Fruit fly (Drosophila melanogaster) whole organism, embryonic: ENCODE data around the gene pyx.

Experiments
- ATbp ChIP-seq: fragments of 200-800 bp; sonication (Bioruptor generic); optimal IDR thresholded peaks from 2 replicates; lab custom pipeline; 2017; ENCODE audit warnings: missing biosample characterization, mild to moderate bottlenecking, missing genetic modification characterization, missing genetic modification reagents
- Abd-B ChIP-seq: fragments of 200-800 bp; sonication (Bioruptor generic); optimal IDR thresholded peaks from 2 replicates; lab custom pipeline; 2018; ENCODE audit warnings: missing biosample characterization, mild to moderate bottlenecking, missing genetic modification characterization, moderate library complexity
- CG10979 ChIP-seq: fragments of 200-800 bp; sonication (Bioruptor generic); optimal IDR thresholded peaks from 2 replicates; lab custom pipeline; 2018; ENCODE audit warnings: missing biosample characterization, mild to moderate bottlenecking, missing genetic modification characterization, moderate library complexity
- CG11696 ChIP-seq: fragments of 200-800 bp; sonication (Bioruptor generic); IDR thresholded peaks from 2 replicates; pipeline ENCODE4 v1.3.6; 2022; ENCODE audit warnings: missing biosample characterization, missing genetic modification characterization
- CG1233 ChIP-seq: fragments of 200-800 bp; sonication (Bioruptor generic); optimal IDR thresholded peaks from 4 replicates; lab custom pipeline; 2018; ENCODE audit warnings: missing biosample characterization, mild to moderate bottlenecking, missing genetic modification characterization
- CG16815 ChIP-seq: fragments of 200-800 bp; sonication (Bioruptor generic); optimal IDR thresholded peaks from 3 replicates; lab custom pipeline; 2017; ENCODE audit warnings: missing biosample characterization, mild to moderate bottlenecking, missing genetic modification characterization
- CG2116 ChIP-seq: fragments of 200-800 bp; sonication (Bioruptor generic); optimal IDR thresholded peaks from 3 replicates; lab custom pipeline; 2018; ENCODE audit warnings: missing biosample characterization, mild to moderate bottlenecking, missing genetic modification characterization
- CG3726 ChIP-seq: fragments of 200-800 bp; sonication (Bioruptor generic); IDR thresholded peaks from 3 replicates; pipeline ENCODE4, ENCODE4 v1.3.6; 2022; ENCODE audit warnings: missing biosample characterization, missing genetic modification characterization
- CG4617 ChIP-seq: fragments of 200-800 bp; sonication (Bioruptor generic); optimal IDR thresholded peaks from 3 replicates; lab custom pipeline; 2016; ENCODE audit warnings: missing biosample characterization, missing genetic modification characterization, borderline replicate concordance
- CG5180 ChIP-seq: fragments of 200-800 bp; sonication (Bioruptor generic); optimal IDR thresholded peaks from 3 replicates; lab custom pipeline; 2017; ENCODE audit warnings: missing biosample characterization, missing genetic modification characterization, mild to moderate bottlenecking, moderate library complexity, missing genetic modification reagents
- CG5245 ChIP-seq: fragments of 200-800 bp; sonication (Bioruptor generic); optimal IDR thresholded peaks from 3 replicates; lab custom pipeline; 2016; ENCODE audit warnings: missing biosample characterization, missing genetic modification characterization
- CG6175 ChIP-seq: fragments of 200-800 bp; sonication (Bioruptor generic); IDR thresholded peaks from 3 replicates; pipeline ENCODE4 v1.3.6; 2022; ENCODE audit warnings: missing biosample characterization, missing genetic modification characterization
- CG6689 ChIP-seq: fragments of 200-800 bp; sonication (Bioruptor generic); IDR thresholded peaks from 2 replicates; pipeline ENCODE4 v1.3.6; 2022; ENCODE audit warnings: missing biosample characterization, missing genetic modification characterization
- CG7556 ChIP-seq: fragments of 200-800 bp; sonication (Bioruptor generic); optimal IDR thresholded peaks from 2 replicates; lab custom pipeline; 2017; ENCODE audit warnings: missing biosample characterization, mild to moderate bottlenecking, missing genetic modification characterization
- Doc3 ChIP-seq: fragments of 200-800 bp; sonication (Bioruptor generic); IDR thresholded peaks from 3 replicates; pipeline ENCODE4 v1.3.6; 2022; ENCODE audit warnings: missing biosample characterization, missing genetic modification characterization; ENCODE audit not compliant: partially characterized antibody
- Hmr ChIP-seq: fragments of 200-800 bp; sonication (Bioruptor generic); optimal IDR thresholded peaks from 3 replicates; lab custom pipeline; 2017; ENCODE audit warnings: mild to moderate bottlenecking, missing biosample characterization, missing genetic modification reagents, missing genetic modification characterization
- Hmx ChIP-seq: fragments of 200-800 bp; sonication (Bioruptor generic); optimal IDR thresholded peaks from 2 replicates; lab custom pipeline; 2016; ENCODE audit warnings: missing biosample characterization, missing genetic modification characterization
- Lhr ChIP-seq: fragments of 200-800 bp; sonication (Bioruptor generic); optimal IDR thresholded peaks from 3 replicates; lab custom pipeline; 2017; ENCODE audit warnings: mild to moderate bottlenecking, missing biosample characterization, missing genetic modification reagents, missing genetic modification characterization
- Med ChIP-seq: fragments of 200-800 bp; sonication (Bioruptor generic); peaks from one replicate; lab custom pipeline; 2016; ENCODE audit warnings: missing biosample characterization, missing genetic modification characterization, mild to moderate bottlenecking, inconsistent platforms, moderate library complexity
- NC2β ChIP-seq: fragments of 200-800 bp; sonication (Bioruptor generic); optimal IDR thresholded peaks from 2 replicates; lab custom pipeline; 2016; ENCODE audit warnings: missing biosample characterization, missing genetic modification characterization
- Stat92E ChIP-seq, 3 experiments: fragments of >200 bp in 2 of 3; fragments of 200-800 bp in 1 of 3; sonication (Bioruptor generic) in 1 of 3; optimal IDR thresholded peaks; 2 replicates each; lab custom pipeline; 2017 to 2019; ENCODE audit warnings: missing biosample characterization in 3 of 3, missing genetic modification characterization in 3 of 3, mild to moderate bottlenecking in 1 of 3, moderate library complexity in 1 of 3
- Tbp ChIP-seq: fragments of >200 bp; optimal IDR thresholded peaks from 2 replicates; lab custom pipeline; 2018; ENCODE audit warnings: missing biosample characterization, missing genetic modification characterization
- ac ChIP-seq: fragments of 200-800 bp; sonication (Bioruptor generic); optimal IDR thresholded peaks from 3 replicates; lab custom pipeline; 2017; ENCODE audit warnings: missing biosample characterization, mild to moderate bottlenecking, missing genetic modification characterization
- bbx ChIP-seq: fragments of 200-800 bp; sonication (Bioruptor generic); IDR thresholded peaks from 2 replicates; pipeline ENCODE4 v1.3.6; 2022; ENCODE audit warnings: missing biosample characterization, missing genetic modification characterization; ENCODE audit not compliant: partially characterized antibody
- crp ChIP-seq, 2 experiments: fragments of 200-800 bp; sonication (Bioruptor generic); optimal IDR thresholded peaks; 2 replicates in 1 of 2; 3 replicates in 1 of 2; lab custom pipeline; 2017; ENCODE audit warnings: missing biosample characterization in 2 of 2, missing genetic modification characterization in 2 of 2, mild to moderate bottlenecking in 1 of 2, moderate library complexity in 1 of 2
- dan ChIP-seq: fragments of 200-800 bp; sonication (Bioruptor generic); IDR thresholded peaks from 2 replicates; pipeline ENCODE4 v1.3.6; 2022; ENCODE audit warnings: missing biosample characterization, missing genetic modification characterization
- dmrt99B ChIP-seq: fragments of 200-800 bp; sonication (Bioruptor generic); optimal IDR thresholded peaks from 2 replicates; lab custom pipeline; 2018; ENCODE audit warnings: missing biosample characterization, mild to moderate bottlenecking, missing genetic modification characterization, moderate library complexity
- eve ChIP-seq, 2 experiments: fragments of >200 bp; optimal IDR thresholded peaks; 2 replicates each; lab custom pipeline; 2017; ENCODE audit warnings: missing biosample characterization in 2 of 2, missing genetic modification characterization in 2 of 2
- gfzf ChIP-seq: fragments of 200-800 bp; sonication (Bioruptor generic); optimal IDR thresholded peaks from 2 replicates; lab custom pipeline; 2016; ENCODE audit warnings: missing biosample characterization, mild to moderate bottlenecking, missing genetic modification characterization, moderate library complexity
- gsb-n ChIP-seq: fragments of 200-800 bp; sonication (Bioruptor generic); optimal IDR thresholded peaks from 3 replicates; lab custom pipeline; 2018; ENCODE audit warnings: missing biosample characterization, mild to moderate bottlenecking, missing genetic modification characterization
- insv ChIP-seq, 2 experiments: fragments of 200-800 bp; sonication (Bioruptor generic); optimal IDR thresholded peaks; 3 replicates each; lab custom pipeline; 2016 to 2018; ENCODE audit warnings: missing biosample characterization in 2 of 2, missing genetic modification characterization in 2 of 2
- jigr1 ChIP-seq: fragments of 200-800 bp; sonication (Bioruptor generic); IDR thresholded peaks from 3 replicates; pipeline ENCODE4 v1.3.6; 2022; ENCODE audit warnings: missing biosample characterization, missing genetic modification characterization
- kni ChIP-seq: fragments of 200-800 bp; sonication (Bioruptor generic); optimal IDR thresholded peaks from 3 replicates; lab custom pipeline; 2017; ENCODE audit warnings: mild to moderate bottlenecking, missing biosample characterization, missing genetic modification reagents, missing genetic modification characterization
- mirr ChIP-seq: fragments of 200-800 bp; sonication (Bioruptor generic); optimal IDR thresholded peaks from 3 replicates; lab custom pipeline; 2018; ENCODE audit warnings: missing biosample characterization, mild to moderate bottlenecking, missing genetic modification characterization
- pita ChIP-seq: fragments of 200-800 bp; sonication (Bioruptor generic); optimal IDR thresholded peaks from 2 replicates; lab custom pipeline; 2017; ENCODE audit warnings: missing biosample characterization, mild to moderate bottlenecking, missing genetic modification characterization
- prd ChIP-seq, 3 experiments: fragments of >200 bp in 2 of 3; fragments of 200-800 bp in 1 of 3; sonication (Bioruptor generic) in 1 of 3; optimal IDR thresholded peaks in 2 of 3; IDR thresholded peaks in 1 of 3; 2 replicates in 2 of 3; 3 replicates in 1 of 3; pipeline versions ENCODE4 v1.3.6 to Lab custom; 2017 to 2022; ENCODE audit warnings: missing biosample characterization in 1 of 3, missing genetic modification characterization in 1 of 3
- rib ChIP-seq: fragments of 200-800 bp; sonication (Bioruptor generic); IDR thresholded peaks from 2 replicates; pipeline ENCODE4 v1.3.6; 2022; ENCODE audit warnings: missing biosample characterization, missing genetic modification characterization
- sd ChIP-seq: fragments of 200-800 bp; sonication (Bioruptor generic); optimal IDR thresholded peaks from 3 replicates; lab custom pipeline; 2018; ENCODE audit warnings: missing biosample characterization, mild to moderate bottlenecking, missing genetic modification characterization, moderate library complexity
- sob ChIP-seq: fragments of 200-800 bp; sonication (Bioruptor generic); IDR thresholded peaks from 2 replicates; pipeline ENCODE4 v1.3.6; 2022; ENCODE audit warnings: missing biosample characterization, missing genetic modification characterization
- tup ChIP-seq: fragments of 200-800 bp; sonication (Bioruptor generic); optimal IDR thresholded peaks from 2 replicates; lab custom pipeline; 2016; ENCODE audit warnings: missing biosample characterization, mild to moderate bottlenecking, missing genetic modification characterization, moderate library complexity
- zen ChIP-seq: fragments of 200-800 bp; sonication (Bioruptor generic); optimal IDR thresholded peaks from 3 replicates; lab custom pipeline; 2018; ENCODE audit warnings: missing biosample characterization, mild to moderate bottlenecking, missing genetic modification characterization, moderate library complexity
- zen2 ChIP-seq: fragments of 200-800 bp; sonication (Bioruptor generic); IDR thresholded peaks from 3 replicates; pipeline ENCODE4 v1.3.6; 2022; ENCODE audit warnings: missing biosample characterization, missing genetic modification characterization; ENCODE audit not compliant: partially characterized antibody
- zf30C ChIP-seq: fragments of 200-800 bp; sonication (Bioruptor generic); optimal IDR thresholded peaks from 3 replicates; lab custom pipeline; 2018; ENCODE audit warnings: missing biosample characterization, mild to moderate bottlenecking, missing genetic modification characterization

pyx gene

dm6 chr3L:257618-258475 lies 35.0 kb upstream of the pyx start, which contains the start of the genes DIP2 and wac (continued):
- TF ChIP-seq zf30C (no peak), Hmx (GFP tag; lab: Kevin White, UChicago) (no peak), dan (GFP tag; lab: Robert Waterston, UW) (no peak), gsb-n (tag; lab: Kevin White, UChicago) (no peak), crp (GFP tag; optimal IDR thresholded peaks at IDR 0.05; lab: Kevin White, UChicago) (peak in 1 of 2 experiments; percentile 24), zen (tag; lab: Kevin White, UChicago) (peak; percentile 57), Doc3 (GFP tag; lab: Robert Waterston, UW) (peak; percentile 86), sob (GFP tag; lab: Robert Waterston, UW) (peak; percentile 74), CG2116 (peak; percentile 94), CG5245 (GFP tag; lab: Kevin White, UChicago) (peak; percentile 73), prd (optimal IDR thresholded peaks at IDR 0.05; lab: Kevin White, UChicago) (no peak), prd (GFP tag; IDR thresholded peaks at IDR 0.05; lab: Robert Waterston, UW) (peak; percentile 76; the same call in 2 of the 3 replicates), insv (GFP tag; optimal IDR thresholded peaks at IDR 0.05; lab: Kevin White, UChicago) (peak in 1 of 2 experiments; percentile 49)

DNA sequence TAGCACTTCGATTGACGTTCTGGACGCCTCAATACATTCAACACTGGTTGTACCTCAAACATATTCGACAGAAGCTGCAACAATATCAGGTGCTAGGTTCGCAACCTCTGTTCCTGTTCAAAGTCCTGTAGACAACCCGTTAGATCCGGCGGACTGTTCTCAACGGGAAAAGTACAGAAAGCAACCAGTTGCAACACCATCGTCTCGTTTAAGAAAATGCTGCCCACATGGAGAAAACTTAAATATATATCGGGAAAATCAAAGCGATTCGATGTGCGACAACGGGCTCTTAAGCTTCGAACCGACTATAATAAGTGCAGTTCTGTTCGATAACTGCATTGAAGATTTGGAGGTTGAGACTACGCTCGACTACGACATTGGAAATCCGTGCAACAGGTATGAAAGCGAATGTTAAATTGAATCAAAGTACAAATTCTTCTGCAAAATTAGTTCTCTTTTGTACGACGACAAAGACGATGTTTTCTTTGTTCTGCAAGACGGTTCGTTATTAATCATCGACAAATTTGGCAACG lies 25.4 kb upstream of the pyx start:
- TF ChIP-seq bbx (GFP tag; lab: Robert Waterston, UW) (0 out of 2 replicates have a peak, but pooled peaks have one; percentile 40), kni (GFP tag; lab: Kevin White, UChicago) (no peak), gfzf (GFP tag; lab: Kevin White, UChicago) (peak; percentile 23), dmrt99B (tag; lab: Kevin White, UChicago) (no peak), pita (GFP tag; lab: Kevin White, UChicago) (peak; percentile 12), CG5180 (GFP tag; lab: Kevin White, UChicago) (peak; percentile 97), CG16815 (GFP tag; lab: Kevin White, UChicago) (no peak), CG4617 (peak; percentile 6), Tbp (no peak), Med (GFP tag; lab: Kevin White, UChicago) (peak; percentile 20), Hmr (GFP tag; lab: Kevin White, UChicago) (no peak), CG6175 (GFP tag; lab: Robert Waterston, UW) (no peak), ATbp (no peak)

DNA sequence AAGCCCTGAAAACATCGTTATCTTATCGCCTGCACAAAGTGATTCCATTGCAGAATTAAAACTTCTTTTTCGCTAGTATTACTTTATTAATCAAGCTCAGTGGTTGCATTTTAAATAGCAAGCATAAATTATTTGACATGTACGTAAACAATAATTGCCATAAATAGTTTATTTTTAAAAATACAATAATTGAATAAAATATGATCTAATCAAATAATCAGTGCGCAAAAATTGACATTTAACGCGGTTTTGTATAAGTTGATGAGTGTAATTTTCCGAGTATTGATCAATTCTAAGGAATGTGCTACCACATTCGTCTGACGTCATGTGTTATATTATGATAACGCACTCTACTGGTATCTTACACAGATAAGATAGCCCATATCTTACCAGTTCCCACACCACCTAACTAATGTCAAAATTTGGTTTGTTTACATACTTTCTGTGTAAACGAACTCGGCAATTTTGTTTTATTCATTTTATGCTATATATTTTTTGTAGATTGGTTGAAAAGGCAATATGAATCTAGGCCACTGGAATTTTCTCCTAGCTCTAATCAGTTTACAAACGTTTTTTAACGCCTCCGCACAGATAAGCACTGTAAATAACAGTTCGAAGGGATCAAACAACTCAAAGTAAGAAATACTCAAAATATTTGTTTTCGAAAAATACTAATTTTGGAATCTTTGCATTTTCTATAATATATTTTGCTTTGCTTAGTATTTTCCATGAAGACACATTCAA lies 24.8 kb upstream of the pyx start, which contains the start of gene mthl14:
Gene mthl14 (plus strand): TSS at position 10 of the 744 bp plus-strand sequence.
- TF ChIP-seq mirr (GFP tag; lab: Kevin White, UChicago) (peak; percentile 84), eve (GFP tag; optimal IDR thresholded peaks at IDR 0.05; lab: Kevin White, UChicago) (peak in 1 of 2 experiments; percentile 51), CG7556 (GFP tag; lab: Kevin White, UChicago) (no peak), NC2β (GFP tag; lab: Kevin White, UChicago) (peak; percentile 11), Stat92E (GFP tag; optimal IDR thresholded peaks at IDR 0.05; lab: Kevin White, UChicago) (no peak), tup (GFP tag; lab: Kevin White, UChicago) (no peak), CG10979 (tag; lab: Kevin White, UChicago) (no peak), Abd-B (GFP tag; lab: Kevin White, UChicago) (no peak), ac (GFP tag; lab: Kevin White, UChicago) (no peak), CG3726 (GFP tag; lab: Robert Waterston, UW) (no peak), sd (tag; lab: Kevin White, UChicago) (peak; percentile 97), CG11696 (GFP tag; lab: Robert Waterston, UW) (no peak), zen2 (no peak), Lhr (GFP tag; lab: Kevin White, UChicago) (peak; percentile 3), CG1233 (GFP tag; lab: Kevin White, UChicago) (peak; percentile 35), jigr1 (GFP tag; lab: Robert Waterston, UW) (no peak), rib (GFP tag; lab: Robert Waterston, UW) (no peak), sob (GFP tag; lab: Robert Waterston, UW) (no peak), CG6689 (no peak)
